Worm (Caenorhabditis elegans) whole organism, mixed stage, embryonic: ENCODE results near the gene nnt-1.

Experiments
- elt-1 ChIP-seq: sonication (generic microtip); optimal IDR thresholded peaks from 2 replicates; lab custom pipeline; 2017; ENCODE audit warnings: missing genetic modification characterization, mild to moderate bottlenecking, missing compliant biosample characterization, antibody characterized with exemption, moderate library complexity, borderline replicate concordance; ENCODE audit not compliant: insufficient read depth
- elt-3 ChIP-seq: fragments of 150-350 bp; optimal IDR thresholded peaks from 2 replicates; lab custom pipeline; 2014; ENCODE audit warnings: missing biosample characterization, missing genetic modification characterization
- lin-13 ChIP-seq: fragments of 150-350 bp; optimal IDR thresholded peaks from 2 replicates; lab custom pipeline; 2014; ENCODE audit warnings: missing biosample characterization, missing genetic modification characterization
- mls-2 ChIP-seq: sonication (generic microtip); optimal IDR thresholded peaks from 2 replicates; lab custom pipeline; 2016; ENCODE audit warnings: mild to moderate bottlenecking, missing genetic modification characterization, moderate library complexity, missing compliant biosample characterization
- nhr-12 ChIP-seq: fragments of 150-350 bp; optimal IDR thresholded peaks from 2 replicates; lab custom pipeline; 2014; ENCODE audit warnings: missing biosample characterization, missing genetic modification characterization
- nhr-28 ChIP-seq: fragments of 150-350 bp; optimal IDR thresholded peaks from 2 replicates; lab custom pipeline; 2014; ENCODE audit warnings: missing biosample characterization, missing genetic modification characterization
- pha-4 ChIP-seq: fragments of 150-350 bp; optimal IDR thresholded peaks from 2 replicates; lab custom pipeline; 2018; ENCODE audit warnings: missing biosample characterization, missing genetic modification reagents, missing genetic modification characterization
- unc-39 ChIP-seq: fragments of 150-350 bp; optimal IDR thresholded peaks from 2 replicates; lab custom pipeline; 2014; ENCODE audit warnings: missing biosample characterization, missing genetic modification characterization
- unc-62 ChIP-seq: fragments of 150-350 bp; optimal IDR thresholded peaks from 2 replicates; lab custom pipeline; 2014; ENCODE audit warnings: missing biosample characterization, missing genetic modification reagents, missing genetic modification characterization

DNA sequence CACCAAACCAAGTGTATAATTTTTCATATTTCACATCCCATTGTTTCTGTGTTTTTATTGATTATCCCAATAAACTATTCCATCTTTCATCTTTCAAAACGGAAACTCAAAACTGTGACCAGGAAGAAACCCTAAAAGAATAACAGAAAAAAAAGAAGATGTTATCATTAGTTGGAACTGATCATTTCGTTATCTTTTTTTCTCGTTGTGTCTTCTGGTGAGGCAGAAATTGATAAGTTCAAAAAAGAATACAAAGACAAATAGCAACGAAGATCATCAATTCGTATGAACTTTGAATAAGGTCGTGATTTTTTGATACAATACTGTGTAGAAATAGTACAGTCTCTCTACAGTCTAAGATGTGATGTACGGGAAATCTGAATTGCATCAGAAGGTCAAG lies 40.3 kb upstream of the nnt-1 start:
- TF ChIP-seq unc-39 = no peak
- TF ChIP-seq elt-3 (tag; lab: Kevin White, UChicago) = no peak
- TF ChIP-seq elt-1 (tag; lab: Kevin White, UChicago) = no peak
- no peak for TF ChIP-seq nhr-12 (tag; lab: Kevin White, UChicago)
- no peak for TF ChIP-seq pha-4 (tag; lab: Kevin White, UChicago)
- no peak for TF ChIP-seq unc-62 (GFP tag; lab: Kevin White, UChicago)
- TF ChIP-seq nhr-28 (tag; lab: Kevin White, UChicago) = no peak
- TF ChIP-seq lin-13 = no peak
- no peak for TF ChIP-seq mls-2 (tag; lab: Kevin White, UChicago)
